Worm (Caenorhabditis elegans): ENCODE measurements around the gene ZK418.6.

DNA sequence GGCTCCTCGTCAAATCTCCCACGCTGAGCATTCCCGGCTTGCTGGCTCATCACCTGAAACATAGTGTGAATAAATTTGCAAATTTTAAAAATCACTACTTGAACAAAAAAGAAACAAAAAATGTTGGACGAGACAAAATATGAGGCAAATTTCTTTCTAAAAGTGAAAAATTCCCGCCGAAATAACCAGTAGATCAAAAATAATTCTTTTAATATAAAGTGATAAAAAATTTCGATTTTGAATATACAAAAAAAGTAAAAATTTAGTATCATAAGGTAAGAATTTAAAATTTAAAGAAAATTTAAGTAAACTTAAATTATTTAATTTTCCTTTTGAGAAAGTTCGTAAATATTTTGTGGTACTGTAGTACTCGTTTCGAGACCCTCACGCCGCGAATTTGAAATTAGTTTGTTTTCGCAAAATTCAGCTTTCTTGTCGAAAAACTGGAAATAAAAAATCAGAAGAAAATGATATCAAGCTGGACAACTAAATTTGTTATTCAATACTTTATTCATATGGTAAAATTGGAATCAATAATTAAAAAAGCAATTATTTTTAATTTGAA lies 18.0 kb downstream of the ZK418.6 start, which contains the start of gene egg-2:
- no peak for TF ChIP-seq nhr-28 (tag; optimal IDR thresholded peaks at IDR 0.05)
- TF ChIP-seq skn-1 (tag; optimal IDR thresholded peaks at IDR 0.05): no peak
- TF ChIP-seq ztf-11 (tag; optimal IDR thresholded peaks at IDR 0.05): no peak
- TF ChIP-seq nhr-12 (tag; optimal IDR thresholded peaks at IDR 0.05): no peak
- TF ChIP-seq egl-27 (tag; optimal IDR thresholded peaks at IDR 0.05): no peak
- TF ChIP-seq sea-2 (GFP tag; optimal IDR thresholded peaks at IDR 0.05): no peak
- no peak for TF ChIP-seq ama-1 (optimal IDR thresholded peaks at IDR 0.05)

Data from whole organism, L3 larva.